Comparison of ENCODE assay signal across 3 worm cellular contexts in the genomic region with DNA sequence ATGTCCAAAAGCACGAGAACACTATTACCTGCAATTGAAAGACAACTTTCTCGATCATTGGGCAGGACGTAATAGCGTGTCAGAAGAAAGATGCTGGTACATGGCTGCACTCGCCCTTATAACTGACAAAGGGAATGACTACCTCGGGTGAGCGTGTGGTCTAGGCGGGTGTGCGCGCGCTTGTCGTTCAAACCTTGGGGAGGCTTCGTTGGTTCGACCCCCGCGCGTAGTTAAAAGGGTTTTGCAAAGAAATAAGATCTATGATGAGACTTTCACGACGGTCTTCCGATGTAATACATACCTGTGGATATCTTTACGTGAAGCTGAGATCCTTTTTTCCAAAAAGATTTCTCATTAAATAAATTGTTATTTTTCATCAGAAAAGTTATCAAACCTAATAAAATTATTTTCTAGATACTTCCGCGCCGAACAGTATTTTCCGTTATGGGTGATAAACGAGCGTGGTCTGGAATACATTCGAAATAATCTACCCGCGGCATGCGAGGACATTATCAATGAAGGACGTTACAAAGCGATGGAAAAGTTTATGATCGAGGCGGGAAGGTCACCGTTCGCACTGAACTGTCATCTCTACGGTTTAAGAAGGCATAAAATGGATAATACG.
TF ChIP-seq lines count a peak whose summit lies in the region.

No protein-coding gene starts in this region.

TF ChIP-seq in whole organism, L1 larva, 84 proteins besides CTCF, POLR2A, EP300 and RAD21 (continued from another document and continues in another):
- no peak for TF ChIP-seq nhr-28 (tag; optimal IDR thresholded peaks at IDR 0.05; lab: Kevin White, UChicago)
- no peak for TF ChIP-seq alr-1 (tag; optimal IDR thresholded peaks at IDR 0.05; lab: Kevin White, UChicago; ENCODE audit: borderline replicate concordance)
- TF ChIP-seq fos-1 (tag; optimal IDR thresholded peaks at IDR 0.05; lab: Kevin White, UChicago), result peak; percentile 68
- peak; percentile 84 for TF ChIP-seq fkh-8 (tag; optimal IDR thresholded peaks at IDR 0.05; lab: Kevin White, UChicago)
- peak; percentile 93 for TF ChIP-seq nhr-47 (tag; optimal IDR thresholded peaks at IDR 0.05; lab: Kevin White, UChicago)
- no peak for TF ChIP-seq C04F5.9 (tag; optimal IDR thresholded peaks at IDR 0.05; lab: Kevin White, UChicago)
- TF ChIP-seq hlh-17 (GFP tag; optimal IDR thresholded peaks at IDR 0.05; lab: Kevin White, UChicago; ENCODE audit: borderline replicate concordance), result no peak
- TF ChIP-seq zip-4 (GFP tag; optimal IDR thresholded peaks at IDR 0.05; lab: Kevin White, UChicago), result peak; percentile 73
- TF ChIP-seq mef-2 (tag; optimal IDR thresholded peaks at IDR 0.05; lab: Kevin White, UChicago), result no peak
- TF ChIP-seq dsc-1 (tag; optimal IDR thresholded peaks at IDR 0.05; lab: Kevin White, UChicago), result peak; percentile 91
- TF ChIP-seq efl-1 (optimal IDR thresholded peaks at IDR 0.05; lab: Kevin White, UChicago), result peak; percentile 69 to 73
- peak; percentile 52 to 97 for TF ChIP-seq efl-1 (GFP tag; optimal IDR thresholded peaks at IDR 0.05 in 1 of 2; lab: Kevin White, UChicago)
- TF ChIP-seq unc-130 (tag; optimal IDR thresholded peaks at IDR 0.05; lab: Kevin White, UChicago), result peak; percentile 65
- peak; percentile 16 for TF ChIP-seq lin-39 (tag; optimal IDR thresholded peaks at IDR 0.05; lab: Kevin White, UChicago)
- TF ChIP-seq ets-5 (GFP tag; IDR thresholded peaks at IDR 0.05; lab: Robert Waterston, UW), result no peak
- peak; percentile 87 for TF ChIP-seq swsn-7 (tag; optimal IDR thresholded peaks at IDR 0.05; lab: Kevin White, UChicago)
- peak; percentile 88 for TF ChIP-seq nhr-71 (tag; optimal IDR thresholded peaks at IDR 0.05; lab: Kevin White, UChicago)
- no peak for TF ChIP-seq blmp-1 (tag; optimal IDR thresholded peaks at IDR 0.05; lab: Kevin White, UChicago)
- TF ChIP-seq ztf-4 (tag; optimal IDR thresholded peaks at IDR 0.05; lab: Kevin White, UChicago), result peak; percentile 84
- TF ChIP-seq elt-3 (tag; optimal IDR thresholded peaks at IDR 0.05; lab: Kevin White, UChicago), result peak in 3 of 6 experiments; percentile 36 to 61 (median 37)
- TF ChIP-seq fkh-4 (tag; optimal IDR thresholded peaks at IDR 0.05; lab: Kevin White, UChicago; ENCODE audit: borderline replicate concordance), result peak; percentile 14
- peak; percentile 69 for TF ChIP-seq sup-37 (GFP tag; optimal IDR thresholded peaks at IDR 0.05; lab: Kevin White, UChicago)
- peak; percentile 83 for TF ChIP-seq nhr-20 (tag; optimal IDR thresholded peaks at IDR 0.05; lab: Kevin White, UChicago)
- peak; percentile 27 to 68 (median 56) for TF ChIP-seq dpl-1 (GFP tag; optimal IDR thresholded peaks at IDR 0.05; lab: Kevin White, UChicago)
- peak; percentile 69 to 88 (median 84) for TF ChIP-seq ceh-82 (tag; optimal IDR thresholded peaks at IDR 0.05; lab: Kevin White, UChicago)
- TF ChIP-seq unc-30 (tag; optimal IDR thresholded peaks at IDR 0.05; lab: Kevin White, UChicago), result no peak
- TF ChIP-seq ceh-88 (GFP tag; IDR thresholded peaks at IDR 0.05; lab: Robert Waterston, UW), result peak; percentile 73
- TF ChIP-seq xbp-1 (tag; optimal IDR thresholded peaks at IDR 0.05; lab: Kevin White, UChicago), result peak; percentile 72
- TF ChIP-seq egl-27 (tag; optimal IDR thresholded peaks at IDR 0.05; lab: Kevin White, UChicago), result no peak
- TF ChIP-seq ztf-11 (tag; optimal IDR thresholded peaks at IDR 0.05; lab: Kevin White, UChicago), result peak in 1 of 2 experiments; percentile 84
- peak; percentile 84 for TF ChIP-seq efl-3 (GFP tag; optimal IDR thresholded peaks at IDR 0.05; lab: Kevin White, UChicago)
- TF ChIP-seq isw-1 (GFP tag; IDR thresholded peaks at IDR 0.05; lab: Robert Waterston, UW), result peak; percentile 23; the same call in 1 of the 2 replicates
- peak; percentile 77 for TF ChIP-seq C16A3.4 (tag; optimal IDR thresholded peaks at IDR 0.05; lab: Kevin White, UChicago)
- peak; percentile 74 for TF ChIP-seq unc-98 (GFP tag; IDR thresholded peaks at IDR 0.05; lab: Robert Waterston, UW)
- peak; percentile 19 for TF ChIP-seq nhr-11 (tag; optimal IDR thresholded peaks at IDR 0.05; lab: Kevin White, UChicago)
- TF ChIP-seq tbx-2 (tag; optimal IDR thresholded peaks at IDR 0.05; lab: Kevin White, UChicago), result peak; percentile 82
- no peak for TF ChIP-seq Y116A8C.19 (tag; optimal IDR thresholded peaks at IDR 0.05; lab: Kevin White, UChicago; ENCODE audit: borderline replicate concordance)
- TF ChIP-seq F16B12.6 (tag; optimal IDR thresholded peaks at IDR 0.05; lab: Kevin White, UChicago), result no peak
- peak; percentile 93 for TF ChIP-seq pax-3 (tag; optimal IDR thresholded peaks at IDR 0.05; lab: Kevin White, UChicago)
- peak; percentile 86 for TF ChIP-seq aly-2 (tag; optimal IDR thresholded peaks at IDR 0.05; lab: Kevin White, UChicago)

TF ChIP-seq in whole organism, L3 larva, 47 proteins besides CTCF, POLR2A, EP300 and RAD21 (continued from another document):
- TF ChIP-seq zag-1 (tag; optimal IDR thresholded peaks at IDR 0.05; lab: Kevin White, UChicago) (peak; percentile 67), nhr-77 (tag; optimal IDR thresholded peaks at IDR 0.05; lab: Kevin White, UChicago) (peak; percentile 75), elt-1 (tag; optimal IDR thresholded peaks at IDR 0.05; lab: Kevin White, UChicago) (peak; percentile 16), fos-1 (tag; optimal IDR thresholded peaks at IDR 0.05; lab: Kevin White, UChicago) (no peak), daf-12 (tag; optimal IDR thresholded peaks at IDR 0.05; lab: Kevin White, UChicago) (no peak), pqm-1 (tag; optimal IDR thresholded peaks at IDR 0.05; lab: Kevin White, UChicago) (peak; percentile 19), tbx-2 (tag; optimal IDR thresholded peaks at IDR 0.05; lab: Kevin White, UChicago) (peak; percentile 95), ceh-9 (tag; optimal IDR thresholded peaks at IDR 0.05; lab: Kevin White, UChicago) (no peak), fkh-2 (tag; optimal IDR thresholded peaks at IDR 0.05; lab: Kevin White, UChicago) (no peak), lsy-12 (tag; optimal IDR thresholded peaks at IDR 0.05; lab: Kevin White, UChicago) (peak; percentile 94), nhr-23 (tag; optimal IDR thresholded peaks at IDR 0.05; lab: Kevin White, UChicago) (peak; percentile 70), unc-62 (GFP tag; optimal IDR thresholded peaks at IDR 0.05; lab: Kevin White, UChicago) (peak; percentile 13), ceh-82 (tag; optimal IDR thresholded peaks at IDR 0.05; lab: Kevin White, UChicago) (peak; percentile 94), ztf-11 (tag; optimal IDR thresholded peaks at IDR 0.05; lab: Kevin White, UChicago) (peak; percentile 42), lin-39 (tag; optimal IDR thresholded peaks at IDR 0.05; lab: Kevin White, UChicago) (peak; percentile 89), ceh-16 (tag; optimal IDR thresholded peaks at IDR 0.05; lab: Kevin White, UChicago) (peak; percentile 37), nfya-1 (tag; optimal IDR thresholded peaks at IDR 0.05; lab: Kevin White, UChicago; ENCODE audit: insufficient read depth) (peak; percentile 70), nhr-237 (tag; optimal IDR thresholded peaks at IDR 0.05; lab: Kevin White, UChicago) (no peak), egl-5 (tag; optimal IDR thresholded peaks at IDR 0.05; lab: Kevin White, UChicago) (peak; percentile 58), ceh-28 (tag; optimal IDR thresholded peaks at IDR 0.05; lab: Kevin White, UChicago) (peak; percentile 46), nhr-11 (tag; optimal IDR thresholded peaks at IDR 0.05; lab: Kevin White, UChicago) (peak; percentile 26), hmg-11 (tag; optimal IDR thresholded peaks at IDR 0.05; lab: Kevin White, UChicago) (peak; percentile 100), elt-3 (tag; optimal IDR thresholded peaks at IDR 0.05; lab: Kevin White, UChicago) (peak in 2 of 3 experiments; percentile 28 to 77), snpc-4 (tag; optimal IDR thresholded peaks at IDR 0.05; lab: Kevin White, UChicago) (no peak), mdl-1 (tag; optimal IDR thresholded peaks at IDR 0.05; lab: Kevin White, UChicago) (no peak), ama-1 (optimal IDR thresholded peaks at IDR 0.05; lab: Kevin White, UChicago) (peak; percentile 88), lin-15B (tag; optimal IDR thresholded peaks at IDR 0.05; lab: Kevin White, UChicago) (peak; percentile 35), nhr-76 (tag; optimal IDR thresholded peaks at IDR 0.05; lab: Kevin White, UChicago) (peak; percentile 79), skn-1 (tag; optimal IDR thresholded peaks at IDR 0.05; lab: Kevin White, UChicago) (peak; percentile 80), nhr-25 (tag; optimal IDR thresholded peaks at IDR 0.05; lab: Kevin White, UChicago) (peak; percentile 70)

TF ChIP-seq in whole organism, young adult, 124 proteins besides CTCF, POLR2A, EP300 and RAD21 (continued from another document and continues in another):
- TF ChIP-seq nfya-2 (GFP tag; IDR thresholded peaks at IDR 0.05; lab: Robert Waterston, UW), result peak; percentile 97
- TF ChIP-seq aptf-2 (GFP tag; conservative IDR thresholded peaks at IDR 0.05; lab: Robert Waterston, UW), result peak; percentile 85
- peak; percentile 89 for TF ChIP-seq B0019.2 (GFP tag; conservative IDR thresholded peaks at IDR 0.05; lab: Robert Waterston, UW)
- TF ChIP-seq F10E7.11 (tag; optimal IDR thresholded peaks at IDR 0.05; lab: Kevin White, UChicago), result peak; percentile 100
- peak; percentile 91 for TF ChIP-seq ztf-18 (tag; optimal IDR thresholded peaks at IDR 0.05; lab: Kevin White, UChicago)
- peak; percentile 89 for TF ChIP-seq akir-1 (GFP tag; optimal IDR thresholded peaks at IDR 0.05; lab: Kevin White, UChicago)
- TF ChIP-seq let-607 (tag; optimal IDR thresholded peaks at IDR 0.05; lab: Kevin White, UChicago), result peak; percentile 84 to 90
- TF ChIP-seq madf-10 (tag; optimal IDR thresholded peaks at IDR 0.05; lab: Kevin White, UChicago), result peak; percentile 93
- TF ChIP-seq fkh-3 (tag; optimal IDR thresholded peaks at IDR 0.05; lab: Kevin White, UChicago), result peak; percentile 100
- TF ChIP-seq ceh-100 (GFP tag; IDR thresholded peaks at IDR 0.05; lab: Robert Waterston, UW), result peak; percentile 86
- no peak for TF ChIP-seq unc-62 (GFP tag; optimal IDR thresholded peaks at IDR 0.05; lab: Kevin White, UChicago)
- TF ChIP-seq pha-4 (tag; optimal IDR thresholded peaks at IDR 0.05; lab: Kevin White, UChicago), result no peak
- peak; percentile 93 for TF ChIP-seq Y95B8A.8 (GFP tag; IDR thresholded peaks at IDR 0.05; lab: Robert Waterston, UW)
- peak; percentile 90 for TF ChIP-seq mcd-1 (GFP tag; IDR thresholded peaks at IDR 0.05; lab: Robert Waterston, UW)
- peak; percentile 90 for TF ChIP-seq pbrm-1 (GFP tag; IDR thresholded peaks at IDR 0.05; lab: Robert Waterston, UW)
- peak; percentile 97 for TF ChIP-seq attf-5 (GFP tag; optimal IDR thresholded peaks at IDR 0.05; lab: Kevin White, UChicago)
- peak; percentile 92 for TF ChIP-seq hlh-12 (tag; optimal IDR thresholded peaks at IDR 0.05; lab: Kevin White, UChicago)
- TF ChIP-seq hmg-1.2 (GFP tag; IDR thresholded peaks at IDR 0.05; lab: Robert Waterston, UW), result peak; percentile 91
- peak; percentile 100 for TF ChIP-seq cebp-2 (GFP tag; IDR thresholded peaks at IDR 0.05; lab: Robert Waterston, UW)
- TF ChIP-seq bed-1 (GFP tag; IDR thresholded peaks at IDR 0.05; lab: Robert Waterston, UW), result peak; percentile 100
- TF ChIP-seq lin-54 (GFP tag; optimal IDR thresholded peaks at IDR 0.05; lab: Kevin White, UChicago), result peak; percentile 95
- TF ChIP-seq atf-7 (tag; optimal IDR thresholded peaks at IDR 0.05; lab: Kevin White, UChicago), result peak; percentile 97
- TF ChIP-seq lin-26 (GFP tag; IDR thresholded peaks at IDR 0.05; lab: Robert Waterston, UW), result peak; percentile 99
- TF ChIP-seq mel-28 (tag; optimal IDR thresholded peaks at IDR 0.05; lab: Kevin White, UChicago; ENCODE audit: borderline replicate concordance), result peak; percentile 93
- TF ChIP-seq lin-35 (GFP tag; optimal IDR thresholded peaks at IDR 0.05; lab: Kevin White, UChicago), result peak; percentile 13 to 79 (median 70)
- TF ChIP-seq repo-1 (tag; optimal IDR thresholded peaks at IDR 0.05; lab: Kevin White, UChicago), result peak; percentile 99
- TF ChIP-seq C06A6.2 (GFP tag; conservative IDR thresholded peaks at IDR 0.05; lab: Robert Waterston, UW), result peak; percentile 94
- peak; percentile 99 for TF ChIP-seq lag-1 (GFP tag; IDR thresholded peaks at IDR 0.05; lab: Robert Waterston, UW)
- TF ChIP-seq tbx-9 (tag; optimal IDR thresholded peaks at IDR 0.05; lab: Kevin White, UChicago; ENCODE audit: borderline replicate concordance), result peak; percentile 99
- peak; percentile 95 for TF ChIP-seq ztf-26 (tag; optimal IDR thresholded peaks at IDR 0.05; lab: Kevin White, UChicago)
- peak; percentile 99 for TF ChIP-seq zim-3 (tag; optimal IDR thresholded peaks at IDR 0.05; lab: Kevin White, UChicago)
- peak; percentile 100 for TF ChIP-seq rpc-1 (optimal IDR thresholded peaks at IDR 0.05; lab: Kevin White, UChicago)
- TF ChIP-seq rpc-1 (tag; optimal IDR thresholded peaks at IDR 0.05; lab: Kevin White, UChicago), result peak; percentile 100
- TF ChIP-seq unc-130 (GFP tag; optimal IDR thresholded peaks at IDR 0.05; lab: Kevin White, UChicago), result peak; percentile 85
- TF ChIP-seq let-526 (GFP tag; IDR thresholded peaks at IDR 0.05; lab: Robert Waterston, UW), result peak; percentile 97
- peak; percentile 67 for TF ChIP-seq nhr-80 (tag; optimal IDR thresholded peaks at IDR 0.05; lab: Kevin White, UChicago)
- peak; percentile 96 for TF ChIP-seq Y53G8AR.9 (GFP tag; conservative IDR thresholded peaks at IDR 0.05; lab: Robert Waterston, UW)
- peak; percentile 98 for TF ChIP-seq ccch-3 (GFP tag; optimal IDR thresholded peaks at IDR 0.05; lab: Kevin White, UChicago)
- TF ChIP-seq mes-4 (tag; optimal IDR thresholded peaks at IDR 0.05; lab: Kevin White, UChicago), result peak; percentile 96
- peak; percentile 99 for TF ChIP-seq dox-1 (GFP tag; IDR thresholded peaks at IDR 0.05; lab: Robert Waterston, UW)
- peak; percentile 84 for TF ChIP-seq attf-3 (GFP tag; conservative IDR thresholded peaks at IDR 0.05; lab: Robert Waterston, UW)
- peak; percentile 99 for TF ChIP-seq nhr-90 (tag; optimal IDR thresholded peaks at IDR 0.05; lab: Kevin White, UChicago)
- peak; percentile 77 for TF ChIP-seq lsl-1 (GFP tag; optimal IDR thresholded peaks at IDR 0.05; lab: Kevin White, UChicago)
- peak; percentile 99 for TF ChIP-seq dpff-1 (tag; optimal IDR thresholded peaks at IDR 0.05; lab: Kevin White, UChicago)
- TF ChIP-seq K12H6.12 (tag; optimal IDR thresholded peaks at IDR 0.05; lab: Kevin White, UChicago), result peak; percentile 91
- TF ChIP-seq snpc-3.4 (tag; optimal IDR thresholded peaks at IDR 0.05; lab: Kevin White, UChicago), result peak; percentile 91
- TF ChIP-seq mxl-1 (tag; optimal IDR thresholded peaks at IDR 0.05; lab: Kevin White, UChicago), result peak; percentile 99
- peak; percentile 100 for TF ChIP-seq nhr-27 (tag; optimal IDR thresholded peaks at IDR 0.05; lab: Kevin White, UChicago)
- TF ChIP-seq dpl-1 (GFP tag; optimal IDR thresholded peaks at IDR 0.05; lab: Kevin White, UChicago), result peak; percentile 44
- peak; percentile 99 for TF ChIP-seq ceh-27 (GFP tag; optimal IDR thresholded peaks at IDR 0.05; lab: Kevin White, UChicago)
- peak; percentile 99 for TF ChIP-seq nfyb-1 (GFP tag; IDR thresholded peaks at IDR 0.05; lab: Robert Waterston, UW)
- peak; percentile 96 for TF ChIP-seq tbp1 (GFP tag; optimal IDR thresholded peaks at IDR 0.05; lab: Kevin White, UChicago)
- TF ChIP-seq Y56A3A.18 (GFP tag; IDR thresholded peaks at IDR 0.05; lab: Robert Waterston, UW), result peak; percentile 99
- peak; percentile 96 to 99 for TF ChIP-seq rec-8 (tag; optimal IDR thresholded peaks at IDR 0.05; lab: Kevin White, UChicago)
- peak; percentile 100 for TF ChIP-seq ceh-79 (tag; optimal IDR thresholded peaks at IDR 0.05; lab: Kevin White, UChicago)
- peak; percentile 95 for TF ChIP-seq madf-3 (GFP tag; IDR thresholded peaks at IDR 0.05; lab: Robert Waterston, UW)
- peak; percentile 98 for TF ChIP-seq hrde-1 (tag; optimal IDR thresholded peaks at IDR 0.05; lab: Kevin White, UChicago; ENCODE audit: borderline replicate concordance)
- TF ChIP-seq B0035.1 (tag; optimal IDR thresholded peaks at IDR 0.05; lab: Kevin White, UChicago), result peak; percentile 96
- TF ChIP-seq ZK185.1 (tag; optimal IDR thresholded peaks at IDR 0.05; lab: Kevin White, UChicago; ENCODE audit: poor library complexity, severe bottlenecking), result peak; percentile 96
- TF ChIP-seq ets-4 (GFP tag; optimal IDR thresholded peaks at IDR 0.05; lab: Kevin White, UChicago), result peak; percentile 100
- peak; percentile 96 for TF ChIP-seq hmg-20 (GFP tag; IDR thresholded peaks at IDR 0.05; lab: Robert Waterston, UW)
